Worm (Caenorhabditis elegans) whole organism, late embryonic: ENCODE results near the gene ref-1.
"Not testable (repeated sequence)": the region's sequence is repeated elsewhere in the genome, so short reads cannot be mapped to it uniquely, and the experiment has no call there.

Source experiments
- C08G9.2 ChIP-seq: sonication (generic microtip); optimal IDR thresholded peaks from 2 replicates; lab custom pipeline; 2016; ENCODE audit warnings: mild to moderate bottlenecking, missing genetic modification characterization, moderate library complexity, missing compliant biosample characterization
- F13H6.1 ChIP-seq: sonication (generic microtip); optimal IDR thresholded peaks from 2 replicates; lab custom pipeline; 2016; ENCODE audit warnings: missing genetic modification characterization, missing compliant biosample characterization
- K02D7.2 ChIP-seq: sonication (generic microtip); optimal IDR thresholded peaks from 2 replicates; lab custom pipeline; 2017; ENCODE audit warnings: mild to moderate bottlenecking, missing genetic modification characterization, missing compliant biosample characterization
- K09A11.1 ChIP-seq: sonication (generic microtip); optimal IDR thresholded peaks from 2 replicates; lab custom pipeline; 2017; ENCODE audit warnings: antibody characterized with exemption, mild to moderate bottlenecking, missing genetic modification characterization, missing compliant biosample characterization; ENCODE audit not compliant: insufficient read depth
- Y22D7AL.16 ChIP-seq: sonication (generic microtip); optimal IDR thresholded peaks from 2 replicates; lab custom pipeline; 2016; ENCODE audit warnings: missing genetic modification characterization, missing compliant biosample characterization
- ceh-14 ChIP-seq: sonication (generic microtip); optimal IDR thresholded peaks from 2 replicates; lab custom pipeline; 2016; ENCODE audit warnings: missing genotype, missing genetic modification characterization, missing compliant biosample characterization
- ceh-19 ChIP-seq: fragments of 200-800 bp; sonication (Bioruptor generic); optimal IDR thresholded peaks from 2 replicates; lab custom pipeline; 2018; ENCODE audit warnings: mild to moderate bottlenecking, missing genetic modification characterization, missing compliant biosample characterization
- ceh-22 ChIP-seq: sonication (generic microtip); optimal IDR thresholded peaks from 2 replicates; lab custom pipeline; 2017; ENCODE audit warnings: missing biosample characterization, missing genetic modification characterization
- ceh-31 ChIP-seq: sonication (generic microtip); optimal IDR thresholded peaks from 2 replicates; lab custom pipeline; 2016; ENCODE audit warnings: missing genetic modification characterization, missing compliant biosample characterization
- ceh-45 ChIP-seq: fragments of 200-800 bp; sonication (Bioruptor generic); IDR thresholded peaks from 2 replicates; pipeline ENCODE4 v1.3.6; 2022; ENCODE audit warnings: missing genetic modification reagents, missing genetic modification characterization, missing compliant biosample characterization
- ceh-48 ChIP-seq: sonication (generic microtip); optimal IDR thresholded peaks from 2 replicates; lab custom pipeline; 2016; ENCODE audit warnings: missing genetic modification characterization, inconsistent platforms, missing compliant biosample characterization
- ceh-6 ChIP-seq: fragments of 200-800 bp; sonication (Bioruptor generic); optimal IDR thresholded peaks from 2 replicates; lab custom pipeline; 2018; ENCODE audit warnings: mild to moderate bottlenecking, missing genetic modification characterization, missing compliant biosample characterization
- ceh-9 ChIP-seq: sonication (generic microtip); optimal IDR thresholded peaks from 2 replicates; lab custom pipeline; 2016; ENCODE audit warnings: mild to moderate bottlenecking, missing genetic modification characterization, inconsistent platforms, missing compliant biosample characterization
- che-1 ChIP-seq: sonication (generic microtip); optimal IDR thresholded peaks from 2 replicates; lab custom pipeline; 2016; ENCODE audit warnings: mild to moderate bottlenecking, missing genetic modification characterization, missing compliant biosample characterization
- ets-4 ChIP-seq: sonication (generic microtip); optimal IDR thresholded peaks from 2 replicates; lab custom pipeline; 2016; ENCODE audit warnings: missing genetic modification characterization, missing compliant biosample characterization
- fax-1 ChIP-seq: sonication (generic microtip); optimal IDR thresholded peaks from 2 replicates; lab custom pipeline; 2016; ENCODE audit warnings: missing genotype, missing genetic modification characterization, missing compliant biosample characterization
- fkh-10 ChIP-seq: fragments of 150-350 bp; optimal IDR thresholded peaks from 2 replicates; lab custom pipeline; 2014; ENCODE audit warnings: missing biosample characterization, missing genetic modification reagents, missing genetic modification characterization
- fkh-6 ChIP-seq: sonication (generic microtip); optimal IDR thresholded peaks from 2 replicates; lab custom pipeline; 2016; ENCODE audit warnings: missing genetic modification characterization, missing compliant biosample characterization
- gmeb-2 ChIP-seq: sonication (generic microtip); optimal IDR thresholded peaks from 2 replicates; lab custom pipeline; 2016; ENCODE audit warnings: missing genetic modification characterization, inconsistent platforms, missing compliant biosample characterization
- hlh-13 ChIP-seq: fragments of 200-800 bp; sonication (Bioruptor generic); optimal IDR thresholded peaks from 2 replicates; lab custom pipeline; 2018; ENCODE audit warnings: mild to moderate bottlenecking, missing genetic modification characterization, missing compliant biosample characterization
- hlh-15 ChIP-seq: sonication (generic microtip); optimal IDR thresholded peaks from 2 replicates; lab custom pipeline; 2016; ENCODE audit warnings: missing genetic modification characterization, missing compliant biosample characterization
- hlh-30 ChIP-seq: sonication (generic microtip); optimal IDR thresholded peaks from 2 replicates; lab custom pipeline; 2017; ENCODE audit warnings: antibody characterized with exemption, missing genetic modification characterization, missing compliant biosample characterization; ENCODE audit not compliant: insufficient read depth
- hlh-6 ChIP-seq: sonication (generic microtip); optimal IDR thresholded peaks from 2 replicates; lab custom pipeline; 2016; ENCODE audit warnings: missing genotype, missing genetic modification characterization, missing compliant biosample characterization
- hlh-8 ChIP-seq: sonication (generic microtip); optimal IDR thresholded peaks from 2 replicates; lab custom pipeline; 2016; ENCODE audit warnings: missing genotype, missing genetic modification characterization, missing compliant biosample characterization
- lin-11 ChIP-seq: fragments of 200-800 bp; sonication (Bioruptor generic); optimal IDR thresholded peaks from 2 replicates; lab custom pipeline; 2018; ENCODE audit warnings: mild to moderate bottlenecking, missing genetic modification characterization, missing compliant biosample characterization
- madf-2 ChIP-seq: sonication (generic microtip); optimal IDR thresholded peaks from 2 replicates; lab custom pipeline; 2017; ENCODE audit warnings: missing genetic modification characterization, missing compliant biosample characterization
- npax-4 ChIP-seq: sonication (generic microtip); optimal IDR thresholded peaks from 2 replicates; lab custom pipeline; 2016; ENCODE audit warnings: missing genetic modification characterization, missing compliant biosample characterization
- odd-2 ChIP-seq: sonication (generic microtip); optimal IDR thresholded peaks from 2 replicates; lab custom pipeline; 2017; ENCODE audit warnings: antibody characterized with exemption, mild to moderate bottlenecking, missing genetic modification characterization, missing compliant biosample characterization
- pag-3 ChIP-seq: sonication (generic microtip); optimal IDR thresholded peaks from 2 replicates; lab custom pipeline; 2016; ENCODE audit warnings: missing compliant biosample characterization, missing genetic modification characterization, borderline replicate concordance
- pax-1 ChIP-seq: fragments of 150-350 bp; optimal IDR thresholded peaks from 2 replicates; lab custom pipeline; 2014; ENCODE audit warnings: missing biosample characterization, missing genetic modification characterization
- pha-4 ChIP-seq: fragments of 150-350 bp; optimal IDR thresholded peaks from 2 replicates; lab custom pipeline; 2018; ENCODE audit warnings: missing biosample characterization, missing genetic modification reagents, missing genetic modification characterization
- pros-1 ChIP-seq: fragments of 150-350 bp; optimal IDR thresholded peaks from 2 replicates; lab custom pipeline; 2014; ENCODE audit warnings: missing biosample characterization, missing genetic modification reagents, missing genetic modification characterization
- ref-2 ChIP-seq: sonication (generic microtip); optimal IDR thresholded peaks from 2 replicates; lab custom pipeline; 2016; ENCODE audit warnings: missing genetic modification characterization, missing compliant biosample characterization
- rnt-1 ChIP-seq: sonication (generic microtip); optimal IDR thresholded peaks from 2 replicates; lab custom pipeline; 2016; ENCODE audit warnings: missing genetic modification characterization, missing compliant biosample characterization
- sdc-2 ChIP-seq: sonication (generic microtip); optimal IDR thresholded peaks from 2 replicates; lab custom pipeline; 2016; ENCODE audit warnings: missing genotype, missing genetic modification characterization, missing compliant biosample characterization
- sox-2 ChIP-seq: fragments of 200-800 bp; sonication (Bioruptor generic); IDR thresholded peaks from 2 replicates; pipeline ENCODE4 v1.3.6; 2022; ENCODE audit warnings: missing genetic modification reagents, missing genetic modification characterization, missing compliant biosample characterization
- sox-4 ChIP-seq: sonication (generic microtip); optimal IDR thresholded peaks from 2 replicates; lab custom pipeline; 2017; ENCODE audit warnings: mild to moderate bottlenecking, missing genetic modification characterization, inconsistent platforms, missing compliant biosample characterization
- syd-9 ChIP-seq: sonication (generic microtip); optimal IDR thresholded peaks from 2 replicates; lab custom pipeline; 2016; ENCODE audit warnings: mild to moderate bottlenecking, missing genetic modification characterization, moderate library complexity, missing compliant biosample characterization
- tbx-2 ChIP-seq: sonication (generic microtip); optimal IDR thresholded peaks from 2 replicates; lab custom pipeline; 2016; ENCODE audit warnings: missing genetic modification characterization, missing compliant biosample characterization
- tbx-7 ChIP-seq: sonication (generic microtip); optimal IDR thresholded peaks from 2 replicates; lab custom pipeline; 2016; ENCODE audit warnings: missing genotype, missing genetic modification characterization, missing compliant biosample characterization
- ttx-3 ChIP-seq: sonication (generic microtip); optimal IDR thresholded peaks from 2 replicates; lab custom pipeline; 2016; ENCODE audit warnings: missing genetic modification reagents, missing genetic modification characterization, missing compliant biosample characterization
- unc-3 ChIP-seq, 2 experiments: fragments of 200-800 bp in 1 of 2; sonication (Bioruptor generic) in 1 of 2; sonication (generic microtip) in 1 of 2; conservative IDR thresholded peaks in 1 of 2; optimal IDR thresholded peaks in 1 of 2; 2 replicates each; pipeline versions ENCODE4 v1.3.6 to Lab custom; 2016 to 2022; ENCODE audit warnings: missing compliant biosample characterization in 2 of 2, missing genetic modification characterization in 2 of 2, missing genetic modification reagents in 1 of 2
- unc-55 ChIP-seq: sonication (generic microtip); optimal IDR thresholded peaks from 2 replicates; lab custom pipeline; 2017; ENCODE audit warnings: missing biosample characterization, missing genetic modification reagents, missing genetic modification characterization
- unc-86 ChIP-seq: sonication (generic microtip); optimal IDR thresholded peaks from 2 replicates; lab custom pipeline; 2016; ENCODE audit warnings: missing genetic modification characterization, missing compliant biosample characterization
- ztf-16 ChIP-seq: sonication (generic microtip); optimal IDR thresholded peaks from 2 replicates; lab custom pipeline; 2017; ENCODE audit warnings: missing genetic modification characterization, missing compliant biosample characterization

ref-1 gene

DNA sequence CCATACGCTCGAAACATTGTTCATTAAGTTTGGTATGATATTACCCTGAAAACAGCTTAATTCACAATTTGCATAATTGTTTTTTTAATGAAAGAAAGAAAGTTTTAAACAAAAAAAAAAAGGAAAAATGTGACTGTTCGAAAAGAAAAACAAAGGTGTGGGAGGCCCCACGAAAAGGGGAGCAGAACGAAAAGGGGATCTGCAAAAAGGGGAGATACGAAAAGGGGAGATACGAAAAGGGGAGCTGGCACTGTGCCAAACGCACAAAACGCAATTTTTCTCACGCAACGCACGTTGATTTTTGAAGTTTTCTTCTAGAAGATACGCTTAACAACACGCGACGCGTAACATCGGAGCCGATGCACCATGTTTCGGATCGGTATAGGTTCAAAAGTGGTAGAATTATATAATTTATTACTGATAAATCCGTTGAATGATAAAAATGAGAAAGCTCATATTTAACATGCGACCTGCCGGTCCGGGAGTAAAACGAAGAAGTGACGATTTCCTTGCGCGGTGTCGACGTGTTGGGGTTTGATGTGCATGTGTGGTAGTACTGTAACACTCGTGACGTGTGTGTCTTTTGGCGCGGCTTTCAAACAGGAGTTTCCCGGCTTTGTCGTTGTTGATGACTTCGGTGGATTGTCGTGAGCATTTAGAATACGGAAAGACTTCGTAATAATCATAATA is 29.5 kb downstream of the ref-1 start, which contains the start of gene nrde-2:
Gene nrde-2 (minus strand): TSS at position 45 of the 690 bp plus-strand sequence.
- peak; percentile 5 for TF ChIP-seq ets-4 (tag; lab: Kevin White, UChicago)
- TF ChIP-seq ceh-31 (tag; lab: Kevin White, UChicago), result peak; percentile 70
- peak; percentile 22 for TF ChIP-seq tbx-7 (tag; lab: Kevin White, UChicago)
- 0 out of 2 replicates have a peak, but pooled peaks have one; percentile 44 for TF ChIP-seq ceh-45
- peak; percentile 43 for TF ChIP-seq tbx-2 (tag; lab: Kevin White, UChicago)
- TF ChIP-seq rnt-1 (tag; lab: Kevin White, UChicago), result peak; percentile 5
- TF ChIP-seq unc-3 (GFP tag; conservative IDR thresholded peaks at IDR 0.05; lab: Robert Waterston, UW), result peak; percentile 45; the same call in 1 of the 2 replicates
- not testable (repeated sequence) for TF ChIP-seq unc-3 (tag; optimal IDR thresholded peaks at IDR 0.05; lab: Kevin White, UChicago)
- peak; percentile 5 for TF ChIP-seq C08G9.2 (tag; lab: Kevin White, UChicago)

DNA sequence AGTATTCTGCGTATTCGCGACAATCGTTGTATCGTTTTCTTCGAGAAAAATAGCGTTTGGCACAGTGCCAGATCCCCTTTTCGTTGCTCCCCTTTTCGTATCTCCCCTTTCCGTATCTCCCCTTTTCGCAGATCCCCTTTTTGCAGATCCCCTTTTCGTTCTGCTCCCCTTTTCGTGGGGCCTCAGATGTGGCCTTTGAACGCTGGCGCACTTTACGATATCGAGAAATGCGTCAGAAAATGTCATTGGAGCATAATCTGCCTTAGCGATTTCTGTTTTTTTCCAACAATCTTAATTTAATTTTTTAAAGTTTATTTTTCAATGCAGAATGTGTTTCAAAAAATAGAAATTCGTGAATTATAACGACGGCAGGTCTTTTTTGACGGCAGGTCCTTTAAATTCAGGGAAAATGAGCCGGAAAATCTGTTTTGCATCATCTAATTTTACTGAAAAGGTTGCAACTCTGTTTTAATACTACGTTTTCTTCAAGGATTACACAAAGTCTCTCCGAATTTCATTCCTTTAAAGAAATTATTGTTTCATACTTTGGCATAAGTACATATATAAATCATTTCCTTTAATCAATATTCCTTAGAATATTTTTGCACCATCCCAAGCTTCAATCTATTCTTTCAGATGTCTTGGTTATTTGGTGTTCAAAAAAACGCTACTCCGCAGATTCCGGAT is 30.2 kb downstream of the ref-1 start, which contains the start of gene atad-3:
Gene atad-3 (plus strand): TSS at position 637 of the 687 bp plus-strand sequence.
- TF ChIP-seq hlh-6 (peak; percentile 76), ets-4 (tag; lab: Kevin White, UChicago) (peak; percentile 92), fax-1 (tag; lab: Kevin White, UChicago) (peak; percentile 94), K09A11.1 (tag; lab: Kevin White, UChicago) (no peak), lin-11 (tag; lab: Kevin White, UChicago) (peak; percentile 51), pag-3 (tag; lab: Kevin White, UChicago) (peak; percentile 80), pros-1 (tag; lab: Kevin White, UChicago) (no peak), unc-86 (peak; percentile 89), fkh-10 (GFP tag; lab: Kevin White, UChicago) (no peak), ceh-22 (tag; lab: Kevin White, UChicago) (no peak), ceh-31 (tag; lab: Kevin White, UChicago) (peak; percentile 100), ceh-19 (GFP tag; lab: Kevin White, UChicago) (peak; percentile 85), che-1 (peak; percentile 16), madf-2 (tag; lab: Kevin White, UChicago) (peak; percentile 86), unc-3 (GFP tag; conservative IDR thresholded peaks at IDR 0.05; lab: Robert Waterston, UW) (peak; percentile 95), unc-3 (tag; optimal IDR thresholded peaks at IDR 0.05; lab: Kevin White, UChicago) (peak; percentile 77), sdc-2 (tag; lab: Kevin White, UChicago) (peak; percentile 69), ztf-16 (peak; percentile 80), ceh-45 (peak; percentile 89; the same call in 1 of the 2 replicates), ceh-14 (peak; percentile 97), pha-4 (tag; lab: Kevin White, UChicago) (no peak), hlh-13 (peak; percentile 60), sox-2 (GFP tag; lab: Robert Waterston, UW) (peak; percentile 76), ttx-3 (tag; lab: Kevin White, UChicago) (peak; percentile 62), ref-2 (tag; lab: Kevin White, UChicago) (peak; percentile 98), ceh-48 (tag; lab: Kevin White, UChicago) (peak; percentile 65), ceh-9 (tag; lab: Kevin White, UChicago) (no peak), tbx-2 (tag; lab: Kevin White, UChicago) (peak; percentile 99), hlh-30 (peak; percentile 16), tbx-7 (tag; lab: Kevin White, UChicago) (peak; percentile 90), hlh-15 (peak; percentile 68), pax-1 (tag; lab: Kevin White, UChicago) (no peak), gmeb-2 (peak; percentile 68), hlh-8 (tag; lab: Kevin White, UChicago) (peak; percentile 93), syd-9 (tag; lab: Kevin White, UChicago) (peak; percentile 84), K02D7.2 (peak; percentile 27), fkh-6 (tag; lab: Kevin White, UChicago) (peak; percentile 84), odd-2 (tag; lab: Kevin White, UChicago) (no peak), unc-55 (GFP tag; lab: Kevin White, UChicago) (no peak), F13H6.1 (tag; lab: Kevin White, UChicago) (peak; percentile 95), C08G9.2 (tag; lab: Kevin White, UChicago) (peak; percentile 98), npax-4 (tag; lab: Kevin White, UChicago) (peak; percentile 17), Y22D7AL.16 (tag; lab: Kevin White, UChicago) (peak; percentile 56), ceh-6 (peak; percentile 70), sox-4 (tag; lab: Kevin White, UChicago) (peak; percentile 48)
